Worm (Caenorhabditis elegans) whole organism, young adult: ENCODE data around the gene hpo-36.

Source experiments
- B0261.1 ChIP-seq: sonication (generic microtip); optimal IDR thresholded peaks from 2 replicates; lab custom pipeline; 2016; ENCODE audit warnings: mild to moderate bottlenecking, missing genetic modification characterization, moderate library complexity, missing compliant biosample characterization
- F23B12.7 ChIP-seq: sonication (generic microtip); optimal IDR thresholded peaks from 2 replicates; lab custom pipeline; 2017; ENCODE audit warnings: missing genetic modification characterization, mild to moderate bottlenecking, missing compliant biosample characterization, antibody characterized with exemption, moderate library complexity; ENCODE audit not compliant: insufficient read depth
- F33H1.4 ChIP-seq: fragments of 200-800 bp; sonication (Bioruptor generic); IDR thresholded peaks from 2 replicates; pipeline ENCODE4 v1.3.6; 2022; ENCODE audit warnings: missing genetic modification reagents, missing genetic modification characterization, missing compliant biosample characterization
- F49E8.2 ChIP-seq: sonication (generic microtip); optimal IDR thresholded peaks from 3 replicates; lab custom pipeline; 2017; ENCODE audit warnings: missing genetic modification characterization, mild to moderate bottlenecking, missing compliant biosample characterization, antibody characterized with exemption, moderate library complexity; ENCODE audit not compliant: insufficient read depth
- athp-1 ChIP-seq: sonication (generic microtip); optimal IDR thresholded peaks from 2 replicates; lab custom pipeline; 2017; ENCODE audit warnings: mild to moderate bottlenecking, missing genetic modification characterization, missing compliant biosample characterization
- attf-3 ChIP-seq: fragments of 200-800 bp; sonication (Bioruptor generic); conservative IDR thresholded peaks from 2 replicates; pipeline ENCODE4 v1.3.6; 2022; ENCODE audit warnings: missing genetic modification reagents, missing genetic modification characterization, missing compliant biosample characterization
- dpl-1 ChIP-seq: fragments of 150-350 bp; optimal IDR thresholded peaks from 2 replicates; lab custom pipeline; 2014; ENCODE audit warnings: missing biosample characterization, missing genetic modification reagents, missing genetic modification characterization
- efl-1 ChIP-seq: fragments of 150-350 bp; optimal IDR thresholded peaks from 2 replicates; lab custom pipeline; 2014; ENCODE audit warnings: missing biosample characterization, missing genetic modification reagents, missing genetic modification characterization
- him-1 ChIP-seq: sonication (generic microtip); optimal IDR thresholded peaks from 2 replicates; lab custom pipeline; 2016; ENCODE audit warnings: missing genotype, missing genetic modification reagents, missing genetic modification characterization, missing compliant biosample characterization
- lin-54 ChIP-seq: fragments of 200-800 bp; sonication (Bioruptor generic); optimal IDR thresholded peaks from 2 replicates; lab custom pipeline; 2018; ENCODE audit warnings: mild to moderate bottlenecking, missing genetic modification characterization, missing compliant biosample characterization
- lsl-1 ChIP-seq: fragments of 200-800 bp; sonication (Bioruptor generic); optimal IDR thresholded peaks from 2 replicates; lab custom pipeline; 2018; ENCODE audit warnings: mild to moderate bottlenecking, missing genetic modification characterization, moderate library complexity, missing compliant biosample characterization
- nfyb-1 ChIP-seq: fragments of 200-800 bp; sonication (Bioruptor generic); IDR thresholded peaks from 2 replicates; pipeline ENCODE4 v1.3.6; 2022; ENCODE audit warnings: missing genetic modification reagents, missing genetic modification characterization, missing compliant biosample characterization
- snpc-4 ChIP-seq, 5 experiments: fragments of 150-350 bp in 1 of 5; sonication (generic microtip) in 4 of 5; optimal IDR thresholded peaks; 2 replicates each; lab custom pipeline; 2014 to 2018; ENCODE audit warnings: missing genetic modification characterization in 5 of 5, missing biosample characterization in 3 of 5, antibody characterized with exemption in 2 of 5, mild to moderate bottlenecking in 2 of 5, missing compliant biosample characterization in 2 of 5, missing genotype in 2 of 5, moderate library complexity in 2 of 5, missing genetic modification reagents in 1 of 5
- unc-62 ChIP-seq: fragments of 150-350 bp; optimal IDR thresholded peaks from 2 replicates; lab custom pipeline; 2014; ENCODE audit warnings: missing biosample characterization, missing genetic modification reagents, missing genetic modification characterization

DNA sequence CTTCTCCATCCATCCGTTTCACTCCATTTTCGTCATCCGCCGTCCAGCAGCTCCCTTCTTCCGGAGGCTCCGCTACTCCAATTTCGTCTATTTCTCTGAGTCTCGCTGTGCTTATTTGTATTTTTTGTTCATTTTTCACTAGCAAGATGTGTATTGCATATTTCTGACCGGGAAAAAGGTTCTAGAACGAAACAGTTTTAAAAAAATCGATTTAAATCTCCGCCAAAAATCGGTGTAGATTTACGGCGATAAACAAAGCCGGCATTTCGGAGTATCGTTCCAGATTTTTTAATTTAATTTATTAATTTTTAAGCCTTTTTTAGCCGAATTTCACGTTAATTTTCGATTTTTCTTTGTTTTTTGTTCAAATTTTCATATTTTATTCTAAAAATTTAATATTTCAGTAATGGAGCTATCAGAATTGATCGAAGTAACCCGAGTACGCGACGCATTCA, 4.0 kb upstream of the hpo-36 start, which contains the start of gene mtm-9:
- TF ChIP-seq snpc-4 (GFP tag; optimal IDR thresholded peaks at IDR 0.05; lab: Kevin White, UChicago), result no peak
- no peak for TF ChIP-seq snpc-4 (tag; optimal IDR thresholded peaks at IDR 0.05; lab: Kevin White, UChicago)
- TF ChIP-seq unc-62, result no peak
- TF ChIP-seq F49E8.2 (tag; lab: Kevin White, UChicago), result no peak
- TF ChIP-seq him-1 (tag; lab: Kevin White, UChicago), result no peak
- TF ChIP-seq attf-3 (GFP tag; lab: Robert Waterston, UW), result peak; percentile 91
- no peak for TF ChIP-seq lsl-1 (GFP tag; lab: Kevin White, UChicago)
- TF ChIP-seq F33H1.4 (GFP tag; lab: Robert Waterston, UW), result no peak
- peak; percentile 57 for TF ChIP-seq efl-1
- peak; percentile 39 for TF ChIP-seq dpl-1
- TF ChIP-seq B0261.1 (tag; lab: Kevin White, UChicago), result no peak
- no peak for TF ChIP-seq nfyb-1 (GFP tag; lab: Robert Waterston, UW)
- peak; percentile 82 for TF ChIP-seq lin-54
- TF ChIP-seq F23B12.7 (tag; lab: Kevin White, UChicago), result no peak
- TF ChIP-seq athp-1 (tag; lab: Kevin White, UChicago), result no peak
